ENCODE assay signal across 4 fruit fly cellular contexts in the genomic region with DNA sequence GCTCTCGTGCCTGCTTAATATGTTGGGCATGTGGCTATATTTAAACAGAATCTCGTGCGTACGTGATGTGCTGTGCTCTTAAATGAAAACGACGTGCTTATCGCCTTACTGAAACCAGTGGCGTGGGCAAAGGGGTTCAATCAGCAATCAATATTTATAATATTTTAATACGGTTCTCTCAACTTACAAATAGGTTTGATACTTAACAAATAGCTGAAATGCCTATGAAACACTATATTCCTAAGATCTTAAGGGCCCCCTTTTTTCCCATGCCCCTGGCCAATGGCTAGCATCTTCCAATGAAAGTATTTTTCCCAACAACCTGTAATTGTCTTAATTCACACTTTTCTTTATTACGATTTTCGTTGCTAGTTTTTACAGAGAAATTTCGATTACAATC.
TF ChIP-seq lines count a peak whose summit lies in the region.

No protein-coding gene starts in this region.

- TF ChIP-seq CTCF in whole organism, embryonic (GFP tag; optimal IDR thresholded peaks at IDR 0.05; lab: Kevin White, UChicago): no peak

TF ChIP-seq in whole organism, embryonic, 481 proteins besides CTCF, POLR2A, EP300 and RAD21 (continues in another document):
- TF ChIP-seq trh (GFP tag; optimal IDR thresholded peaks at IDR 0.05; lab: Kevin White, UChicago) (peak; percentile 29), CG13296 (GFP tag; optimal IDR thresholded peaks at IDR 0.05; lab: Kevin White, UChicago) (peak; percentile 13), CG31224 (GFP tag; IDR thresholded peaks at IDR 0.05; lab: Robert Waterston, UW) (peak; percentile 64), Taf1 (GFP tag; IDR thresholded peaks at IDR 0.05; lab: Robert Waterston, UW) (peak; percentile 26; the same call in 1 of the 2 replicates), lov (optimal IDR thresholded peaks at IDR 0.05; lab: Kevin White, UChicago) (no peak), lov (GFP tag; IDR thresholded peaks at IDR 0.05; lab: Robert Waterston, UW) (peak; percentile 83; the same call in 2 of the 3 replicates), Ada2b (GFP tag; IDR thresholded peaks at IDR 0.05; lab: Robert Waterston, UW) (peak; percentile 75), slou (GFP tag; optimal IDR thresholded peaks at IDR 0.05; lab: Kevin White, UChicago) (peak; percentile 57), CG11723 (GFP tag; optimal IDR thresholded peaks at IDR 0.05; lab: Kevin White, UChicago) (peak; percentile 45), CG9215 (GFP tag; IDR thresholded peaks at IDR 0.05; lab: Robert Waterston, UW) (peak; percentile 47; the same call in 1 of the 2 replicates), CG7987 (GFP tag; optimal IDR thresholded peaks at IDR 0.05; lab: Kevin White, UChicago) (peak; percentile 0), CG43689 (GFP tag; IDR thresholded peaks at IDR 0.05; lab: Robert Waterston, UW) (no peak), CG8388 (GFP tag; optimal IDR thresholded peaks at IDR 0.05; lab: Kevin White, UChicago) (peak; percentile 73), CG18476 (GFP tag; optimal IDR thresholded peaks at IDR 0.05; lab: Kevin White, UChicago) (peak; percentile 15), CG30403 (GFP tag; optimal IDR thresholded peaks at IDR 0.05; lab: Kevin White, UChicago) (peak; percentile 75), stc (GFP tag; IDR thresholded peaks at IDR 0.05; lab: Robert Waterston, UW) (peak; percentile 39; the same call in 1 of the 2 replicates), Myb (GFP tag; optimal IDR thresholded peaks at IDR 0.05; lab: Kevin White, UChicago) (no peak), CG11504 (tag; optimal IDR thresholded peaks at IDR 0.05; lab: Kevin White, UChicago) (peak; percentile 75), CG6765 (GFP tag; optimal IDR thresholded peaks at IDR 0.05; lab: Kevin White, UChicago) (no peak), CG10959 (GFP tag; IDR thresholded peaks at IDR 0.05; lab: Robert Waterston, UW) (peak; percentile 88)

TF ChIP-seq in whole organism, prepupa, 60 proteins besides CTCF, POLR2A, EP300 and RAD21 (continues in another document):
- peak; percentile 80 for TF ChIP-seq CG10669 (GFP tag; optimal IDR thresholded peaks at IDR 0.05; lab: Kevin White, UChicago)
- peak; percentile 84 for TF ChIP-seq CG6163 (GFP tag; IDR thresholded peaks at IDR 0.05; lab: Robert Waterston, UW)
- TF ChIP-seq CG34406 (GFP tag; optimal IDR thresholded peaks at IDR 0.05; lab: Kevin White, UChicago): peak; percentile 67
- peak; percentile 66 for TF ChIP-seq CG11902 (GFP tag; optimal IDR thresholded peaks at IDR 0.05; lab: Kevin White, UChicago)
- peak; percentile 70 for TF ChIP-seq Eip75B (GFP tag; optimal IDR thresholded peaks at IDR 0.05; lab: Kevin White, UChicago)
- TF ChIP-seq Gug (GFP tag; IDR thresholded peaks at IDR 0.05; lab: Robert Waterston, UW): no peak
- peak; percentile 77 for TF ChIP-seq CG6792 (GFP tag; optimal IDR thresholded peaks at IDR 0.05; lab: Kevin White, UChicago)
- TF ChIP-seq Ets96B (tag; optimal IDR thresholded peaks at IDR 0.05; lab: Kevin White, UChicago): peak; percentile 83
- peak; percentile 76 for TF ChIP-seq OdsH (GFP tag; optimal IDR thresholded peaks at IDR 0.05; lab: Kevin White, UChicago)
- peak; percentile 75 for TF ChIP-seq lz (GFP tag; optimal IDR thresholded peaks at IDR 0.05; lab: Kevin White, UChicago)
- peak; percentile 44 for TF ChIP-seq Blimp-1 (GFP tag; optimal IDR thresholded peaks at IDR 0.05; lab: Kevin White, UChicago)
- TF ChIP-seq Met (GFP tag; optimal IDR thresholded peaks at IDR 0.05; lab: Kevin White, UChicago): peak; percentile 77
- no peak for TF ChIP-seq Hr38 (GFP tag; optimal IDR thresholded peaks at IDR 0.05; lab: Kevin White, UChicago)
- peak; percentile 75 for TF ChIP-seq CG9139 (GFP tag; optimal IDR thresholded peaks at IDR 0.05; lab: Kevin White, UChicago)
- TF ChIP-seq achi (GFP tag; optimal IDR thresholded peaks at IDR 0.05; lab: Kevin White, UChicago): peak; percentile 69
- peak; percentile 48 for TF ChIP-seq CG7368 (GFP tag; optimal IDR thresholded peaks at IDR 0.05; lab: Kevin White, UChicago)
- TF ChIP-seq CG8319 (GFP tag; optimal IDR thresholded peaks at IDR 0.05; lab: Kevin White, UChicago): peak; percentile 56
- TF ChIP-seq Hr4 (GFP tag; optimal IDR thresholded peaks at IDR 0.05; lab: Kevin White, UChicago): peak; percentile 39
- peak; percentile 86 for TF ChIP-seq CG6808 (GFP tag; optimal IDR thresholded peaks at IDR 0.05; lab: Kevin White, UChicago)
- TF ChIP-seq CG16779 (tag; optimal IDR thresholded peaks at IDR 0.05; lab: Kevin White, UChicago): no peak
- TF ChIP-seq vri (GFP tag; optimal IDR thresholded peaks at IDR 0.05; lab: Kevin White, UChicago): peak; percentile 36
- TF ChIP-seq acj6 (GFP tag; optimal IDR thresholded peaks at IDR 0.05; lab: Kevin White, UChicago): peak; percentile 80

TF ChIP-seq in whole organism, pupa, 21 proteins besides CTCF, POLR2A, EP300 and RAD21:
- TF ChIP-seq CG8301 (tag; optimal IDR thresholded peaks at IDR 0.05; lab: Kevin White, UChicago): peak; percentile 40
- peak; percentile 54 for TF ChIP-seq gl (tag; optimal IDR thresholded peaks at IDR 0.05; lab: Kevin White, UChicago)
- TF ChIP-seq Snoo (tag; optimal IDR thresholded peaks at IDR 0.05; lab: Kevin White, UChicago): peak; percentile 68
- no peak for TF ChIP-seq CG32121 (GFP tag; IDR thresholded peaks at IDR 0.05; lab: Robert Waterston, UW)
- peak; percentile 86 for TF ChIP-seq CG15710 (tag; optimal IDR thresholded peaks at IDR 0.05; lab: Kevin White, UChicago)
- peak; percentile 61; the same call in 2 of the 3 replicates for TF ChIP-seq CG4496 (GFP tag; IDR thresholded peaks at IDR 0.05; lab: Robert Waterston, UW)
- peak; percentile 71 for TF ChIP-seq Pif1A (GFP tag; optimal IDR thresholded peaks at IDR 0.05; lab: Kevin White, UChicago)
- peak; percentile 52 for TF ChIP-seq Pif1B (GFP tag; optimal IDR thresholded peaks at IDR 0.05; lab: Kevin White, UChicago)
- TF ChIP-seq EcR (GFP tag; optimal IDR thresholded peaks at IDR 0.05; lab: Kevin White, UChicago): no peak
- 0 out of 2 replicates have a peak, but pooled peaks have one; percentile 17 for TF ChIP-seq Ets98B (GFP tag; IDR thresholded peaks at IDR 0.05; lab: Robert Waterston, UW)
- TF ChIP-seq D1 (tag; optimal IDR thresholded peaks at IDR 0.05; lab: Kevin White, UChicago): no peak
- peak; percentile 71 for TF ChIP-seq CG34367 (tag; optimal IDR thresholded peaks at IDR 0.05; lab: Kevin White, UChicago)
- TF ChIP-seq fd96Ca (GFP tag; IDR thresholded peaks at IDR 0.05; lab: Robert Waterston, UW): 0 out of 3 replicates have a peak, but pooled peaks have one; percentile 58
- TF ChIP-seq CG10348 (GFP tag; IDR thresholded peaks at IDR 0.05; lab: Robert Waterston, UW): no peak
- TF ChIP-seq rn (GFP tag; IDR thresholded peaks at IDR 0.05; lab: Robert Waterston, UW): no peak
- peak; percentile 78 for TF ChIP-seq CG17806 (tag; optimal IDR thresholded peaks at IDR 0.05; lab: Kevin White, UChicago)
- TF ChIP-seq CG9948 (tag; optimal IDR thresholded peaks at IDR 0.05; lab: Kevin White, UChicago): peak; percentile 76
- TF ChIP-seq CG8159 (tag; optimal IDR thresholded peaks at IDR 0.05; lab: Kevin White, UChicago): peak; percentile 86
- TF ChIP-seq CG14655 (GFP tag; optimal IDR thresholded peaks at IDR 0.05; lab: Kevin White, UChicago): peak; percentile 58
- no peak for TF ChIP-seq CG12605 (GFP tag; IDR thresholded peaks at IDR 0.05; lab: Robert Waterston, UW)
- peak; percentile 69 for TF ChIP-seq CG13204 (GFP tag; optimal IDR thresholded peaks at IDR 0.05; lab: Kevin White, UChicago)
TF ChIP-seq in whole organism, pupa: peak in this region for 15.

TF ChIP-seq in whole organism, wandering third instar larva, 38 proteins besides CTCF, POLR2A, EP300 and RAD21 (continues in another document):
- TF ChIP-seq Vsx2 (GFP tag; optimal IDR thresholded peaks at IDR 0.05; lab: Kevin White, UChicago; ENCODE audit: partially characterized antibody) (no peak), CG9705 (GFP tag; optimal IDR thresholded peaks at IDR 0.05; lab: Kevin White, UChicago) (no peak), woc (GFP tag; optimal IDR thresholded peaks at IDR 0.05; lab: Kevin White, UChicago) (no peak), Myc (optimal IDR thresholded peaks at IDR 0.05; lab: Kevin White, UChicago) (no peak), Hr83 (GFP tag; optimal IDR thresholded peaks at IDR 0.05; lab: Kevin White, UChicago; ENCODE audit: poor library complexity, severe bottlenecking) (no peak), br (GFP tag; optimal IDR thresholded peaks at IDR 0.05; lab: Kevin White, UChicago) (peak; percentile 69), usp (GFP tag; optimal IDR thresholded peaks at IDR 0.05; lab: Kevin White, UChicago) (no peak), sv (GFP tag; optimal IDR thresholded peaks at IDR 0.05; lab: Kevin White, UChicago) (peak; percentile 52), HLH106 (tag; optimal IDR thresholded peaks at IDR 0.05; lab: Kevin White, UChicago) (peak; percentile 67), Rel (GFP tag; optimal IDR thresholded peaks at IDR 0.05; lab: Kevin White, UChicago) (no peak), Rel (tag; optimal IDR thresholded peaks at IDR 0.05; lab: Kevin White, UChicago) (no peak), tai (GFP tag; optimal IDR thresholded peaks at IDR 0.05; lab: Kevin White, UChicago) (peak; percentile 38), brk (GFP tag; optimal IDR thresholded peaks at IDR 0.05; lab: Kevin White, UChicago) (no peak), Abd-B (GFP tag; optimal IDR thresholded peaks at IDR 0.05; lab: Kevin White, UChicago) (no peak), dl (GFP tag; optimal IDR thresholded peaks at IDR 0.05; lab: Kevin White, UChicago; ENCODE audit: insufficient read depth in 1 of 2, partially characterized antibody in 2 of 2) (no peak), Hnf4 (GFP tag; optimal IDR thresholded peaks at IDR 0.05; lab: Kevin White, UChicago) (peak; percentile 58), Hr78 (GFP tag; optimal IDR thresholded peaks at IDR 0.05; lab: Kevin White, UChicago) (no peak), foxo (GFP tag; optimal IDR thresholded peaks at IDR 0.05; lab: Kevin White, UChicago) (peak in 1 of 2 experiments; percentile 67), fru (GFP tag; optimal IDR thresholded peaks at IDR 0.05; lab: Kevin White, UChicago) (peak; percentile 48), Dfd (GFP tag; optimal IDR thresholded peaks at IDR 0.05; lab: Kevin White, UChicago) (no peak), Jra (GFP tag; optimal IDR thresholded peaks at IDR 0.05; lab: Kevin White, UChicago) (no peak), Dif (GFP tag; optimal IDR thresholded peaks at IDR 0.05; lab: Kevin White, UChicago; ENCODE audit: partially characterized antibody) (no peak), CG32264 (GFP tag; optimal IDR thresholded peaks at IDR 0.05; lab: Kevin White, UChicago) (no peak), rgr (GFP tag; optimal IDR thresholded peaks at IDR 0.05; lab: Kevin White, UChicago) (peak; percentile 53), lola (GFP tag; optimal IDR thresholded peaks at IDR 0.05; lab: Kevin White, UChicago) (no peak), sage (GFP tag; optimal IDR thresholded peaks at IDR 0.05; lab: Kevin White, UChicago) (no peak), CrebA (GFP tag; optimal IDR thresholded peaks at IDR 0.05; lab: Kevin White, UChicago; ENCODE audit: borderline replicate concordance) (no peak), Sp1 (GFP tag; optimal IDR thresholded peaks at IDR 0.05; lab: Kevin White, UChicago) (peak; percentile 57), pan (optimal IDR thresholded peaks at IDR 0.05; lab: Kevin White, UChicago) (no peak)

Comparison
In these comparisons a context has a peak if more than half of its experiments do, and no peak if none do; other contexts are left out.
1. Of the 7 proteins assayed by ChIP-seq in both whole organism, embryonic and whole organism, prepupa: peak only in whole organism, embryonic: Gug; only in whole organism, prepupa: Hr39 and Lpt; in both: Blimp-1 and Sox102F; in neither: 2.